Fruit fly (Drosophila melanogaster) whole organism, adult: ENCODE measurements around the gene siz.

Experiments
- CG7101 ChIP-seq: fragments of 200-800 bp; sonication (Bioruptor generic); optimal IDR thresholded peaks from 2 replicates; lab custom pipeline; 2018; ENCODE audit warnings: missing biosample characterization, mild to moderate bottlenecking, missing genetic modification characterization, moderate library complexity
- Crg-1 ChIP-seq: fragments of 200-800 bp; sonication (Bioruptor generic); optimal IDR thresholded peaks from 2 replicates; lab custom pipeline; 2016; ENCODE audit warnings: missing biosample characterization, missing genetic modification characterization

DNA sequence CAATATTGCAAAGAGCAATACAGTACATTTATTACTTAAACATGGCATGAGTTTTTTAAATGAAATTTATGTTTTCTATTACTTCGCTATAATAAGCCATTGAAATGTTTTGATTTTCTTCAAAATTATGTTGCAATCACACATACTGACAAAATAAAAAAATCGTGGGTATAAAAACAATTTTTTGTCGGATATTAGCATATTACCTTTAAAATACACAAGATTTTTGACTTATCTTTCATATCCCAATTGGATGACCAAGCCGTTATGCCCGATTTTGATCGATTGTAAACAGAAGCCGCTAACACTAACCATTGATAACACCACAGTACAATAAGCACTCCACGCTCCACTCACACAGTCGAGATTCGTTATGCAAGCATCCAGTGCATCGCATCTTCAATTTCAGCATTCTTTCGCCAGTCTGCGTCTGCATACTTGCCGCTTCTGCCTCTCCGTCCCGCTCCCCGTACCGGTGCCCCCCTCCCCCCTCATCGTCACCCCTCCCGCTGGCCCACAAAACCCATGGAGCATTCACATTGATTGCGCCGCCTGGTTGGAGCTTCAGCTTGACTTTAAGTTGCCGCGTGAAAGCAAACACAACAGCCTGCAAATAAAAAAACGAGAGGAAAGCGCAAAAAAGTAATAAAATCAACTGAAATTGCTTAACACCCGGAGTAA is 70.1 kb downstream of the siz start:
- TF ChIP-seq CG7101 (tag; lab: Kevin White, UChicago): no peak
- TF ChIP-seq Crg-1: no peak
